Worm (Caenorhabditis elegans) whole organism, midembryonic: Measurements from ENCODE around the gene ZK1307.3.

Experiments
- T22C8.4 ChIP-seq: fragments of 200-800 bp; sonication (Bioruptor generic); IDR thresholded peaks from 2 replicates; pipeline ENCODE4 v1.3.6; 2022; ENCODE audit warnings: missing genetic modification characterization, missing compliant biosample characterization
- cog-1 ChIP-seq: sonication (generic microtip); optimal IDR thresholded peaks from 2 replicates; lab custom pipeline; 2016; ENCODE audit warnings: missing genetic modification characterization, missing compliant biosample characterization
- flt-1 ChIP-seq: fragments of 200-800 bp; sonication (Bioruptor generic); IDR thresholded peaks from 2 replicates; pipeline ENCODE4 v1.3.6; 2022; ENCODE audit warnings: missing genetic modification characterization, missing compliant biosample characterization
- klf-2 ChIP-seq: fragments of 200-800 bp; sonication (Bioruptor generic); conservative IDR thresholded peaks from 2 replicates; pipeline ENCODE4 v1.3.6; 2022; ENCODE audit warnings: missing genetic modification reagents, missing genetic modification characterization, missing compliant biosample characterization
- ref-1 ChIP-seq: fragments of 200-800 bp; sonication (Bioruptor generic); conservative IDR thresholded peaks from 2 replicates; pipeline ENCODE4 v1.3.6; 2022; ENCODE audit warnings: missing genetic modification reagents, missing genetic modification characterization, missing compliant biosample characterization
- tab-1 ChIP-seq: fragments of 200-800 bp; sonication (Bioruptor generic); IDR thresholded peaks from 2 replicates; pipeline ENCODE4 v1.3.6; 2022; ENCODE audit warnings: missing genetic modification characterization, missing compliant biosample characterization
- ztf-29 ChIP-seq: fragments of 200-800 bp; sonication (Bioruptor generic); IDR thresholded peaks from 2 replicates; pipeline ENCODE4 v1.3.6; 2022; ENCODE audit warnings: missing genetic modification reagents, missing genetic modification characterization, missing compliant biosample characterization

ce11 chrII:9602566-9602965 is 50.3 kb downstream of the ZK1307.3 start:
- TF ChIP-seq tab-1 (GFP tag; lab: Robert Waterston, UW) (no peak), klf-2 (GFP tag; lab: Robert Waterston, UW) (no peak), flt-1 (GFP tag; lab: Robert Waterston, UW) (no peak), ztf-29 (no peak), ref-1 (GFP tag; lab: Robert Waterston, UW) (no peak), cog-1 (tag; lab: Kevin White, UChicago) (no peak), T22C8.4 (GFP tag; lab: Robert Waterston, UW) (no peak)
